Fruit fly (Drosophila melanogaster): ENCODE results near the gene Itpr.
A peak's percentile ranks its signal among the peaks of the same experiment; 100 is the strongest.

Gene Itpr

dm6 chr3R:5483488-5484109 lies 33.3 kb upstream of the Itpr start, which contains the start of gene ksr:
Gene ksr, minus strand, starts transcription at chr3R:5483906.
- TF ChIP-seq CG9948 (tag; optimal IDR thresholded peaks at IDR 0.05) (no peak), CG4496 (GFP tag; IDR thresholded peaks at IDR 0.05) (peak; percentile 29; the same call in 1 of the 3 replicates), CG15710 (tag; optimal IDR thresholded peaks at IDR 0.05) (peak; percentile 22), CG10348 (GFP tag; IDR thresholded peaks at IDR 0.05) (no peak), fd96Ca (GFP tag; IDR thresholded peaks at IDR 0.05) (no peak), Ets98B (GFP tag; IDR thresholded peaks at IDR 0.05) (peak; percentile 8; the same call in 1 of the 2 replicates), D1 (tag; optimal IDR thresholded peaks at IDR 0.05) (no peak), CG14655 (GFP tag; optimal IDR thresholded peaks at IDR 0.05) (no peak), CG13204 (GFP tag; optimal IDR thresholded peaks at IDR 0.05) (no peak), CG8301 (tag; optimal IDR thresholded peaks at IDR 0.05) (no peak), rn (GFP tag; IDR thresholded peaks at IDR 0.05) (no peak), CG12605 (GFP tag; IDR thresholded peaks at IDR 0.05) (0 out of 2 replicates have a peak, but pooled peaks have one; percentile 33), CG34367 (tag; optimal IDR thresholded peaks at IDR 0.05) (no peak), CG17806 (tag; optimal IDR thresholded peaks at IDR 0.05) (no peak)

- TF ChIP-seq CG12605 (GFP tag; IDR thresholded peaks at IDR 0.05): no peak; the same call in 1 of the 2 replicates
- peak; percentile 55; the same call in 1 of the 2 replicates for TF ChIP-seq Ets98B (GFP tag; IDR thresholded peaks at IDR 0.05)
- TF ChIP-seq CG4496 (GFP tag; IDR thresholded peaks at IDR 0.05): peak; percentile 69; the same call in 2 of the 3 replicates
- peak; percentile 56 for TF ChIP-seq CG9948 (tag; optimal IDR thresholded peaks at IDR 0.05)
- TF ChIP-seq CG32121 (GFP tag; IDR thresholded peaks at IDR 0.05): peak; percentile 68
- TF ChIP-seq EcR (GFP tag; optimal IDR thresholded peaks at IDR 0.05): no peak
- TF ChIP-seq CG15710 (tag; optimal IDR thresholded peaks at IDR 0.05): peak; percentile 71
These were observed 31.6 kb upstream of the Itpr start, which contains the start of gene CG31550 for dm6 chr3R:5485295-5485718. Gene CG31550, plus strand, starts transcription at chr3R:5485543.

- TF ChIP-seq EcR (GFP tag; optimal IDR thresholded peaks at IDR 0.05) (peak; percentile 34), gl (tag; optimal IDR thresholded peaks at IDR 0.05) (no peak), D1 (tag; optimal IDR thresholded peaks at IDR 0.05) (no peak)
These were observed 19.3 kb upstream of the Itpr start for dm6 chr3R:5497600-5497999.

- no peak for TF ChIP-seq CG15710 (tag; optimal IDR thresholded peaks at IDR 0.05)
- peak; percentile 12 for TF ChIP-seq CG13204 (GFP tag; optimal IDR thresholded peaks at IDR 0.05)
- no peak for TF ChIP-seq EcR (GFP tag; optimal IDR thresholded peaks at IDR 0.05)
These were observed 14.3 kb upstream of the Itpr start, which contains the start of gene NKCC for dm6 chr3R:5502646-5503045. Gene NKCC, minus strand, starts transcription at chr3R:5502702.

- TF ChIP-seq EcR (GFP tag; optimal IDR thresholded peaks at IDR 0.05) (no peak), Pif1A (GFP tag; optimal IDR thresholded peaks at IDR 0.05) (no peak), Ets98B (GFP tag; IDR thresholded peaks at IDR 0.05) (no peak), CG8159 (tag; optimal IDR thresholded peaks at IDR 0.05) (no peak), rn (GFP tag; IDR thresholded peaks at IDR 0.05) (no peak), CG8301 (tag; optimal IDR thresholded peaks at IDR 0.05) (no peak), CG4496 (GFP tag; IDR thresholded peaks at IDR 0.05) (no peak), CG9948 (tag; optimal IDR thresholded peaks at IDR 0.05) (no peak), D1 (tag; optimal IDR thresholded peaks at IDR 0.05) (no peak), CG12605 (GFP tag; IDR thresholded peaks at IDR 0.05) (no peak), CG32121 (GFP tag; IDR thresholded peaks at IDR 0.05) (no peak)
These were observed 13.0 kb upstream of the Itpr start for dm6 chr3R:5503789-5504387.

- no peak for TF ChIP-seq CG4496 (GFP tag; IDR thresholded peaks at IDR 0.05)
- no peak for TF ChIP-seq CG14655 (GFP tag; optimal IDR thresholded peaks at IDR 0.05)
- TF ChIP-seq CG15710 (tag; optimal IDR thresholded peaks at IDR 0.05): no peak
- TF ChIP-seq CG10348 (GFP tag; IDR thresholded peaks at IDR 0.05): no peak
- TF ChIP-seq CG34367 (tag; optimal IDR thresholded peaks at IDR 0.05): no peak
- no peak for TF ChIP-seq CG13204 (GFP tag; optimal IDR thresholded peaks at IDR 0.05)
- TF ChIP-seq Snoo (tag; optimal IDR thresholded peaks at IDR 0.05): no peak
- TF ChIP-seq Ets98B (GFP tag; IDR thresholded peaks at IDR 0.05): no peak
- TF ChIP-seq CG9948 (tag; optimal IDR thresholded peaks at IDR 0.05): no peak
These were observed 2.2 kb upstream of the Itpr start for dm6 chr3R:5514759-5515158.

dm6 chr3R:5516582-5517001 lies 325 bp upstream of the Itpr start:
- TF ChIP-seq CG34367 (tag; optimal IDR thresholded peaks at IDR 0.05) (no peak), CG8301 (tag; optimal IDR thresholded peaks at IDR 0.05) (no peak), D1 (tag; optimal IDR thresholded peaks at IDR 0.05) (no peak), CG17806 (tag; optimal IDR thresholded peaks at IDR 0.05) (no peak), CG8159 (tag; optimal IDR thresholded peaks at IDR 0.05) (no peak), Ets98B (GFP tag; IDR thresholded peaks at IDR 0.05) (no peak), EcR (GFP tag; optimal IDR thresholded peaks at IDR 0.05) (no peak), CG9948 (tag; optimal IDR thresholded peaks at IDR 0.05) (no peak), Pif1B (GFP tag; optimal IDR thresholded peaks at IDR 0.05) (no peak), CG12605 (GFP tag; IDR thresholded peaks at IDR 0.05) (no peak), CG14655 (GFP tag; optimal IDR thresholded peaks at IDR 0.05) (no peak), CG10348 (GFP tag; IDR thresholded peaks at IDR 0.05) (no peak), Pif1A (GFP tag; optimal IDR thresholded peaks at IDR 0.05) (no peak), gl (tag; optimal IDR thresholded peaks at IDR 0.05) (no peak), CG13204 (GFP tag; optimal IDR thresholded peaks at IDR 0.05) (no peak), CG32121 (GFP tag; IDR thresholded peaks at IDR 0.05) (no peak), rn (GFP tag; IDR thresholded peaks at IDR 0.05) (no peak), fd96Ca (GFP tag; IDR thresholded peaks at IDR 0.05) (no peak)
